Worm (Caenorhabditis elegans): ENCODE results near the gene wht-5.

DNA sequence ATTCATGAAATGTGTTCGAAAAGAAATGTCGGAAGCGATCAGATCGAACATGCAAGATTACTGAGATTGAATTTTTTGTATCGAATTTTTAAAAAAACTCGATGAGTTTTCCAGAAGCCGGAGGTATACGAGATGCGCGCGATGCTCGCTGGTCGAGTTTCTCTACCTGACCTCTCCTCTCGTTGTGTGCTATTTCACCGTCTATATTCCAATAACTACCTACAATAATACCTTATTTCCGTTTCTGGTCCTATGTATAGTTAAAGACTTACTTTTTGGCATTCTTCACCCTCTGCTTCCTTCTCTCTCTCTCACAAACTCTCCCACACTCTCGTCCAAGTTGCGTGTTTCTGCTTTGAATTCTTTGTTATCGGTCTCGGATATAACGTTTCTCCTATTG lies 34.0 kb downstream of the wht-5 start:
- TF ChIP-seq snpc-1.2 (GFP tag; IDR thresholded peaks at IDR 0.05), result no peak
- 0 out of 2 replicates have a peak, but pooled peaks have one; percentile 17 for TF ChIP-seq Y48G9A.11 (GFP tag; IDR thresholded peaks at IDR 0.05)

Measured in whole organism, L4 larva.